Fruit fly (Drosophila melanogaster): ENCODE measurements around the gene eIF2A.

The eIF2A gene

dm6 chr3L:21823236-21823635 lies 1.3 kb upstream of the eIF2A start, which contains the start of gene CG7407 (continued):
- TF ChIP-seq CG4707 (GFP tag; optimal IDR thresholded peaks at IDR 0.05): no peak
- no peak for TF ChIP-seq otp (GFP tag; IDR thresholded peaks at IDR 0.05)
- no peak for TF ChIP-seq Ravus (GFP tag; IDR thresholded peaks at IDR 0.05)
- peak; percentile 6 for TF ChIP-seq wek (GFP tag; optimal IDR thresholded peaks at IDR 0.05)
- TF ChIP-seq CG13287 (GFP tag; IDR thresholded peaks at IDR 0.05; ENCODE audit: partially characterized antibody): peak; percentile 31; the same call in 1 of the 2 replicates
- TF ChIP-seq CG17385 (GFP tag; optimal IDR thresholded peaks at IDR 0.05): no peak
- TF ChIP-seq lbe (GFP tag; optimal IDR thresholded peaks at IDR 0.05): peak; percentile 19
- no peak for TF ChIP-seq Neu2 (GFP tag; optimal IDR thresholded peaks at IDR 0.05; ENCODE audit: borderline replicate concordance)
- no peak for TF ChIP-seq CG6272 (GFP tag; IDR thresholded peaks at IDR 0.05)
- peak; percentile 19 for TF ChIP-seq nom (GFP tag; optimal IDR thresholded peaks at IDR 0.05)
- no peak for TF ChIP-seq HLH3B (GFP tag; IDR thresholded peaks at IDR 0.05)
- TF ChIP-seq fu2 (GFP tag; optimal IDR thresholded peaks at IDR 0.05): no peak
- peak; percentile 44 for TF ChIP-seq ftz-f1 (GFP tag; optimal IDR thresholded peaks at IDR 0.05)
- TF ChIP-seq Opbp (GFP tag; IDR thresholded peaks at IDR 0.05; ENCODE audit: partially characterized antibody): no peak
- no peak for TF ChIP-seq Xrp1 (GFP tag; IDR thresholded peaks at IDR 0.05)
- no peak for TF ChIP-seq Bdp1 (GFP tag; optimal IDR thresholded peaks at IDR 0.05)
- no peak for TF ChIP-seq Max (GFP tag; optimal IDR thresholded peaks at IDR 0.05)
- no peak for TF ChIP-seq CG17612 (GFP tag; IDR thresholded peaks at IDR 0.05)
- TF ChIP-seq MBD-R2 (GFP tag; IDR thresholded peaks at IDR 0.05): peak; percentile 59
- no peak for TF ChIP-seq CG1233 (GFP tag; optimal IDR thresholded peaks at IDR 0.05)
- TF ChIP-seq MESR4 (GFP tag; optimal IDR thresholded peaks at IDR 0.05): peak; percentile 69
- TF ChIP-seq CG15011 (GFP tag; optimal IDR thresholded peaks at IDR 0.05): no peak
- TF ChIP-seq CG1792 (GFP tag; optimal IDR thresholded peaks at IDR 0.05): no peak
- no peak for TF ChIP-seq eyg (GFP tag; optimal IDR thresholded peaks at IDR 0.05)
- TF ChIP-seq CG3163 (GFP tag; optimal IDR thresholded peaks at IDR 0.05): no peak
- TF ChIP-seq CG12769 (tag; optimal IDR thresholded peaks at IDR 0.05): no peak
- TF ChIP-seq mam (GFP tag; optimal IDR thresholded peaks at IDR 0.05): no peak
- peak; percentile 61 for TF ChIP-seq sens (GFP tag)
- TF ChIP-seq CG1024 (GFP tag; IDR thresholded peaks at IDR 0.05): no peak
- no peak for TF ChIP-seq HmgZ (tag; optimal IDR thresholded peaks at IDR 0.05)
- peak; percentile 65 for TF ChIP-seq E2f2 (GFP tag; IDR thresholded peaks at IDR 0.05)
- peak; percentile 19 for TF ChIP-seq CG14710 (tag; optimal IDR thresholded peaks at IDR 0.05)
- TF ChIP-seq Gsc (GFP tag; IDR thresholded peaks at IDR 0.05): no peak

- TF ChIP-seq ash1 (GFP tag; optimal IDR thresholded peaks at IDR 0.05) (no peak), CG12942 (GFP tag; optimal IDR thresholded peaks at IDR 0.05) (no peak), bsh (GFP tag; optimal IDR thresholded peaks at IDR 0.05) (no peak), sna (GFP tag; IDR thresholded peaks at IDR 0.05; ENCODE audit: partially characterized antibody) (no peak), CoRest (tag; optimal IDR thresholded peaks at IDR 0.05) (no peak), CG8388 (GFP tag; optimal IDR thresholded peaks at IDR 0.05) (no peak), Dref (GFP tag; IDR thresholded peaks at IDR 0.05) (no peak), Ada2b (GFP tag; IDR thresholded peaks at IDR 0.05) (no peak), psq (GFP tag; optimal IDR thresholded peaks at IDR 0.05) (no peak), trh (GFP tag; optimal IDR thresholded peaks at IDR 0.05) (no peak), Poxn (GFP tag; IDR thresholded peaks at IDR 0.05) (no peak)
Measured at dm6 chr3L:21827130-21827529, 2.6 kb downstream of the eIF2A start.
